ENCODE assay signal across 3 fruit fly cellular contexts in the genomic region with DNA sequence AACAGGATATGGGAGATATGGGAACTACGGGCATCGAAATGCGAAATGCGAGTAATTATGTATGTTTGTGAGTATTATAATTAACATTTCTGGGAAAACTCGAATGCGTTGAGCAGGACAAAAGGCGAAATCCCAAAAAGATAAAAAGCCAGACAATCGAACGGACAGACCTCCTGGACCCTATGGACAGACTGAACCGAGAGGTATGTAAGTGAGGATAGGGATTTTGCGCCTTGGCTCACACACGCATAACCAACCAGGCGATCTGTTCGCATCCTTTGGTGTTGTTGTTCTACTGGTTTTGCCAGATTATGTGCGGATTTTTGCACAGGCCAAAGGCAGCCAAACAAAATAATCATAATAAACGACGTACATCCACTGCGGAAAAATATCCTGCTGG.
TF ChIP-seq lines count a peak whose summit lies in the region.

No protein-coding gene starts in this region.

- TF ChIP-seq CTCF in whole organism, embryonic (GFP tag; optimal IDR thresholded peaks at IDR 0.05; lab: Kevin White, UChicago), result no peak

TF ChIP-seq in whole organism, adult, 20 proteins besides CTCF, POLR2A, EP300 and RAD21:
- TF ChIP-seq Hr96 (GFP tag; optimal IDR thresholded peaks at IDR 0.05; lab: Kevin White, UChicago) (no peak), ovo (GFP tag; optimal IDR thresholded peaks at IDR 0.05; lab: Kevin White, UChicago) (no peak), toe (GFP tag; optimal IDR thresholded peaks at IDR 0.05; lab: Kevin White, UChicago) (no peak), Clk (GFP tag; optimal IDR thresholded peaks at IDR 0.05; lab: Kevin White, UChicago) (no peak), kay (GFP tag; lab: Kevin White, UChicago; ENCODE audit: borderline replicate concordance) (peak; percentile 42)
TF ChIP-seq in whole organism, adult: peak in this region for 1.

TF ChIP-seq in whole organism, embryonic, 481 proteins besides CTCF, POLR2A, EP300 and RAD21:
- TF ChIP-seq z (GFP tag; IDR thresholded peaks at IDR 0.05; lab: Robert Waterston, UW) (no peak), Dll (GFP tag; IDR thresholded peaks at IDR 0.05; lab: Robert Waterston, UW; ENCODE audit: partially characterized antibody) (no peak), CG11696 (GFP tag; IDR thresholded peaks at IDR 0.05; lab: Robert Waterston, UW) (no peak), CG12744 (GFP tag; optimal IDR thresholded peaks at IDR 0.05; lab: Kevin White, UChicago) (no peak), br (optimal IDR thresholded peaks at IDR 0.05; lab: Kevin White, UChicago) (no peak), ind (GFP tag; optimal IDR thresholded peaks at IDR 0.05; lab: Kevin White, UChicago) (no peak), zen (tag; optimal IDR thresholded peaks at IDR 0.05; lab: Kevin White, UChicago) (peak; percentile 66), Six4 (GFP tag; optimal IDR thresholded peaks at IDR 0.05; lab: Kevin White, UChicago) (no peak), ab (GFP tag; optimal IDR thresholded peaks at IDR 0.05; lab: Kevin White, UChicago) (no peak), aop (GFP tag; IDR thresholded peaks at IDR 0.05; lab: Robert Waterston, UW) (no peak), CG11723 (GFP tag; optimal IDR thresholded peaks at IDR 0.05; lab: Kevin White, UChicago) (no peak), Adf1 (GFP tag; IDR thresholded peaks at IDR 0.05; lab: Robert Waterston, UW) (no peak), Meics (GFP tag; optimal IDR thresholded peaks at IDR 0.05; lab: Kevin White, UChicago) (no peak), CG15479 (GFP tag; optimal IDR thresholded peaks at IDR 0.05; lab: Kevin White, UChicago) (peak; percentile 90), ems (GFP tag; optimal IDR thresholded peaks at IDR 0.05; lab: Kevin White, UChicago) (no peak), CG18011 (GFP tag; optimal IDR thresholded peaks at IDR 0.05; lab: Kevin White, UChicago) (no peak), ERR (GFP tag; optimal IDR thresholded peaks at IDR 0.05; lab: Kevin White, UChicago) (no peak), CG4360 (GFP tag; IDR thresholded peaks at IDR 0.05; lab: Robert Waterston, UW) (peak; percentile 40), CG8388 (GFP tag; optimal IDR thresholded peaks at IDR 0.05; lab: Kevin White, UChicago) (no peak), twi (tag; optimal IDR thresholded peaks at IDR 0.05; lab: Kevin White, UChicago) (peak; percentile 17), CG8478 (optimal IDR thresholded peaks at IDR 0.05; lab: Kevin White, UChicago) (no peak)

TF ChIP-seq in whole organism, wandering third instar larva, 38 proteins besides CTCF, POLR2A, EP300 and RAD21:
- TF ChIP-seq lola (GFP tag; optimal IDR thresholded peaks at IDR 0.05; lab: Kevin White, UChicago), result no peak
- TF ChIP-seq OdsH (GFP tag; optimal IDR thresholded peaks at IDR 0.05; lab: Kevin White, UChicago), result no peak
- no peak for TF ChIP-seq Hr78 (GFP tag; optimal IDR thresholded peaks at IDR 0.05; lab: Kevin White, UChicago)
- TF ChIP-seq GATAd (GFP tag; optimal IDR thresholded peaks at IDR 0.05; lab: Kevin White, UChicago), result no peak
- TF ChIP-seq Vsx2 (GFP tag; optimal IDR thresholded peaks at IDR 0.05; lab: Kevin White, UChicago; ENCODE audit: partially characterized antibody), result peak; percentile 6
